Worm (Caenorhabditis elegans): ENCODE results near the gene ubh-4.

- TF ChIP-seq lin-38 (GFP tag; IDR thresholded peaks at IDR 0.05) (no peak), lsy-2 (tag; optimal IDR thresholded peaks at IDR 0.05) (no peak), nhr-11 (tag; optimal IDR thresholded peaks at IDR 0.05) (no peak), mep-1 (tag; optimal IDR thresholded peaks at IDR 0.05) (no peak), ZK546.5 (tag; optimal IDR thresholded peaks at IDR 0.05) (no peak), snpc-4 (tag; optimal IDR thresholded peaks at IDR 0.05) (no peak)
These were observed 11.1 kb upstream of the ubh-4 start, which contains the start of gene mtre-1 for ce11 chrII:8050477-8050876.

Measured in whole organism, L4 larva.